Fruit fly (Drosophila melanogaster) whole organism, embryonic: ENCODE measurements around the gene CG31870.
A peak's percentile ranks its signal among the peaks of the same experiment; 100 is the strongest.

Source experiments
- Ada2b ChIP-seq: fragments of 200-800 bp; sonication (Bioruptor generic); IDR thresholded peaks from 2 replicates; pipeline ENCODE4 v1.3.6; 2022; ENCODE audit warnings: missing biosample characterization, missing genetic modification characterization
- CG12769 ChIP-seq: fragments of 200-800 bp; sonication (Bioruptor generic); optimal IDR thresholded peaks from 2 replicates; lab custom pipeline; 2019; ENCODE audit warnings: missing biosample characterization, mild to moderate bottlenecking, missing genetic modification characterization, moderate library complexity
- CG13894 ChIP-seq: fragments of 200-800 bp; sonication (Bioruptor generic); optimal IDR thresholded peaks from 3 replicates; lab custom pipeline; 2018; ENCODE audit warnings: missing biosample characterization, mild to moderate bottlenecking, missing genetic modification characterization, moderate library complexity
- CG14860 ChIP-seq: fragments of 200-800 bp; sonication (Bioruptor generic); IDR thresholded peaks from 3 replicates; pipeline ENCODE4 v1.3.6; 2022; ENCODE audit warnings: missing biosample characterization, missing genetic modification characterization; ENCODE audit not compliant: partially characterized antibody
- CG15514 ChIP-seq: fragments of 200-800 bp; sonication (Bioruptor generic); optimal IDR thresholded peaks from 3 replicates; lab custom pipeline; 2017; ENCODE audit warnings: missing biosample characterization, missing genetic modification characterization, mild to moderate bottlenecking, moderate library complexity, missing genetic modification reagents
- CG15696 ChIP-seq: fragments of 200-800 bp; sonication (Bioruptor generic); optimal IDR thresholded peaks from 2 replicates; lab custom pipeline; 2019; ENCODE audit warnings: missing biosample characterization, mild to moderate bottlenecking, missing genetic modification characterization, moderate library complexity
- CG1647 ChIP-seq: fragments of 200-800 bp; sonication (Bioruptor generic); optimal IDR thresholded peaks from 3 replicates; lab custom pipeline; 2016; ENCODE audit warnings: missing biosample characterization, missing genetic modification characterization
- CG2120 ChIP-seq: fragments of 200-800 bp; sonication (Bioruptor generic); optimal IDR thresholded peaks from 3 replicates; lab custom pipeline; 2016; ENCODE audit warnings: missing biosample characterization, missing genetic modification characterization
- CG30020 ChIP-seq: fragments of 200-800 bp; optimal IDR thresholded peaks from 2 replicates; lab custom pipeline; 2019; ENCODE audit warnings: missing biosample characterization, mild to moderate bottlenecking, missing genetic modification characterization, moderate library complexity
- CG32772 ChIP-seq: fragments of 200-800 bp; sonication (Bioruptor generic); IDR thresholded peaks from 2 replicates; pipeline ENCODE4 v1.3.6; 2022; ENCODE audit warnings: missing biosample characterization, missing genetic modification characterization
- CG34422 ChIP-seq: fragments of 200-800 bp; sonication (Bioruptor generic); IDR thresholded peaks from 3 replicates; pipeline ENCODE4 v1.3.6; 2022; ENCODE audit warnings: missing biosample characterization, missing genetic modification characterization
- CG3838 ChIP-seq: fragments of 200-800 bp; sonication (Bioruptor generic); optimal IDR thresholded peaks from 3 replicates; lab custom pipeline; 2016; ENCODE audit warnings: missing biosample characterization, missing genetic modification characterization
- CG4707 ChIP-seq: fragments of 200-800 bp; sonication (Bioruptor generic); optimal IDR thresholded peaks from 2 replicates; lab custom pipeline; 2018; ENCODE audit warnings: missing biosample characterization, mild to moderate bottlenecking, missing genetic modification characterization, moderate library complexity
- CG5953 ChIP-seq: fragments of 200-800 bp; sonication (Bioruptor generic); IDR thresholded peaks from 2 replicates; pipeline ENCODE4 v1.3.6; 2022; ENCODE audit warnings: missing biosample characterization, missing genetic modification characterization
- CG7372 ChIP-seq: fragments of 200-800 bp; sonication (Bioruptor generic); IDR thresholded peaks from 2 replicates; pipeline ENCODE4 v1.3.6; 2022; ENCODE audit warnings: missing biosample characterization, missing genetic modification characterization
- D ChIP-seq, 2 experiments: fragments of 200-800 bp in 1 of 2; fragments of >200 bp in 1 of 2; sonication (Bioruptor generic) in 1 of 2; optimal IDR thresholded peaks; 2 replicates in 1 of 2; 3 replicates in 1 of 2; lab custom pipeline; 2017; ENCODE audit warnings: mild to moderate bottlenecking in 1 of 2, missing biosample characterization in 1 of 2, missing genetic modification characterization in 1 of 2, missing genetic modification reagents in 1 of 2
- Dbx ChIP-seq: fragments of 200-800 bp; sonication (Bioruptor generic); IDR thresholded peaks from 3 replicates; pipeline ENCODE4 v1.3.6; 2022; ENCODE audit warnings: missing biosample characterization, missing genetic modification characterization
- E2f2 ChIP-seq: fragments of 200-800 bp; sonication (Bioruptor generic); IDR thresholded peaks from 2 replicates; pipeline ENCODE4 v1.3.6; 2022; ENCODE audit warnings: missing biosample characterization, missing genetic modification characterization
- Ets65A ChIP-seq: fragments of 200-800 bp; sonication (Bioruptor generic); peaks from one replicate; lab custom pipeline; 2016; ENCODE audit warnings: missing biosample characterization, missing genetic modification characterization
- HLH4C ChIP-seq: fragments of 200-800 bp; sonication (Bioruptor generic); IDR thresholded peaks from 3 replicates; pipeline ENCODE4 v1.3.6; 2022; ENCODE audit warnings: missing biosample characterization, missing genetic modification characterization; ENCODE audit not compliant: partially characterized antibody
- Lim3 ChIP-seq: fragments of 200-800 bp; sonication (Bioruptor generic); IDR thresholded peaks from 2 replicates; pipeline ENCODE4 v1.3.6; 2022; ENCODE audit warnings: missing biosample characterization, missing genetic modification characterization
- Mad ChIP-seq: fragments of 200-800 bp; sonication (Bioruptor generic); optimal IDR thresholded peaks from 2 replicates; lab custom pipeline; 2016; ENCODE audit warnings: missing biosample characterization, missing genetic modification characterization
- Nf-YC ChIP-seq: fragments of 200-800 bp; optimal IDR thresholded peaks from 3 replicates; lab custom pipeline; 2019; ENCODE audit warnings: missing biosample characterization, mild to moderate bottlenecking, missing genetic modification characterization, moderate library complexity
- Oli ChIP-seq: fragments of 200-800 bp; sonication (Bioruptor generic); optimal IDR thresholded peaks from 2 replicates; lab custom pipeline; 2018; ENCODE audit warnings: missing biosample characterization, mild to moderate bottlenecking, missing genetic modification characterization, moderate library complexity
- TFAM ChIP-seq: fragments of 200-800 bp; sonication (Bioruptor generic); optimal IDR thresholded peaks from 2 replicates; lab custom pipeline; 2017; ENCODE audit warnings: missing biosample characterization, missing genetic modification characterization, inconsistent platforms
- Xbp1 ChIP-seq: fragments of 200-800 bp; sonication (Bioruptor generic); optimal IDR thresholded peaks from 3 replicates; lab custom pipeline; 2016; ENCODE audit warnings: missing biosample characterization, mild to moderate bottlenecking, missing genetic modification characterization
- abd-A ChIP-seq: fragments of 200-800 bp; sonication (Bioruptor generic); optimal IDR thresholded peaks from 3 replicates; lab custom pipeline; 2019; ENCODE audit warnings: missing biosample characterization, mild to moderate bottlenecking, missing genetic modification characterization, moderate library complexity
- al ChIP-seq: fragments of 200-800 bp; sonication (Bioruptor generic); IDR thresholded peaks from 2 replicates; pipeline ENCODE4 v1.3.6; 2022; ENCODE audit warnings: missing biosample characterization, missing genetic modification characterization
- aop ChIP-seq: fragments of 200-800 bp; sonication (Bioruptor generic); IDR thresholded peaks from 2 replicates; pipeline ENCODE4 v1.3.6; 2022; ENCODE audit warnings: missing biosample characterization, missing genetic modification characterization
- bcd ChIP-seq: fragments of 200-800 bp; sonication (Bioruptor generic); optimal IDR thresholded peaks from 2 replicates; lab custom pipeline; 2017; ENCODE audit warnings: missing biosample characterization, mild to moderate bottlenecking, missing genetic modification characterization
- chinmo ChIP-seq: fragments of 200-800 bp; sonication (Bioruptor generic); IDR thresholded peaks from 4 replicates; pipeline ENCODE4 v1.3.6; 2022; ENCODE audit warnings: missing biosample characterization, missing genetic modification characterization; ENCODE audit not compliant: partially characterized antibody
- dm ChIP-seq: fragments of 200-800 bp; sonication (Bioruptor generic); optimal IDR thresholded peaks from 3 replicates; lab custom pipeline; 2016; ENCODE audit warnings: missing biosample characterization, missing genetic modification characterization
- dpn ChIP-seq, 2 experiments: fragments of 200-800 bp; sonication (Bioruptor generic); optimal IDR thresholded peaks; 3 replicates each; lab custom pipeline; 2016; ENCODE audit warnings: missing biosample characterization in 2 of 2, missing genetic modification characterization in 2 of 2
- ewg ChIP-seq: fragments of 200-800 bp; sonication (Bioruptor generic); optimal IDR thresholded peaks from 3 replicates; lab custom pipeline; 2017; ENCODE audit warnings: mild to moderate bottlenecking, missing biosample characterization, missing genetic modification reagents, missing genetic modification characterization
- ftz-f1 ChIP-seq: fragments of 200-800 bp; sonication (Bioruptor generic); optimal IDR thresholded peaks from 2 replicates; lab custom pipeline; 2016; ENCODE audit warnings: missing biosample characterization, missing genetic modification characterization
- grn ChIP-seq: fragments of 200-800 bp; sonication (Bioruptor generic); optimal IDR thresholded peaks from 3 replicates; lab custom pipeline; 2017; ENCODE audit warnings: missing biosample characterization, missing genetic modification characterization
- jumu ChIP-seq: fragments of 200-800 bp; sonication (Bioruptor generic); optimal IDR thresholded peaks from 3 replicates; lab custom pipeline; 2016; ENCODE audit warnings: missing biosample characterization, missing genetic modification characterization
- mirr ChIP-seq: fragments of 200-800 bp; sonication (Bioruptor generic); optimal IDR thresholded peaks from 3 replicates; lab custom pipeline; 2018; ENCODE audit warnings: missing biosample characterization, mild to moderate bottlenecking, missing genetic modification characterization
- odd ChIP-seq: fragments of 200-800 bp; sonication (Bioruptor generic); optimal IDR thresholded peaks from 2 replicates; lab custom pipeline; 2017; ENCODE audit warnings: missing biosample characterization, mild to moderate bottlenecking, missing genetic modification characterization
- onecut ChIP-seq: fragments of 200-800 bp; sonication (Bioruptor generic); IDR thresholded peaks from 2 replicates; pipeline ENCODE4 v1.3.6; 2022; ENCODE audit warnings: missing biosample characterization, missing genetic modification characterization
- p53 ChIP-seq: fragments of 200-800 bp; sonication (Bioruptor generic); optimal IDR thresholded peaks from 2 replicates; lab custom pipeline; 2016; ENCODE audit warnings: missing biosample characterization, missing genetic modification characterization
- tgo ChIP-seq: fragments of 200-800 bp; sonication (Bioruptor generic); IDR thresholded peaks from 3 replicates; pipeline ENCODE4 v1.3.6; 2022; ENCODE audit warnings: missing biosample characterization, missing genetic modification characterization
- wdn ChIP-seq: fragments of 200-800 bp; sonication (Bioruptor generic); IDR thresholded peaks from 2 replicates; pipeline ENCODE4 v1.3.6; 2022; ENCODE audit warnings: missing biosample characterization, missing genetic modification characterization

Gene CG31870

DNA sequence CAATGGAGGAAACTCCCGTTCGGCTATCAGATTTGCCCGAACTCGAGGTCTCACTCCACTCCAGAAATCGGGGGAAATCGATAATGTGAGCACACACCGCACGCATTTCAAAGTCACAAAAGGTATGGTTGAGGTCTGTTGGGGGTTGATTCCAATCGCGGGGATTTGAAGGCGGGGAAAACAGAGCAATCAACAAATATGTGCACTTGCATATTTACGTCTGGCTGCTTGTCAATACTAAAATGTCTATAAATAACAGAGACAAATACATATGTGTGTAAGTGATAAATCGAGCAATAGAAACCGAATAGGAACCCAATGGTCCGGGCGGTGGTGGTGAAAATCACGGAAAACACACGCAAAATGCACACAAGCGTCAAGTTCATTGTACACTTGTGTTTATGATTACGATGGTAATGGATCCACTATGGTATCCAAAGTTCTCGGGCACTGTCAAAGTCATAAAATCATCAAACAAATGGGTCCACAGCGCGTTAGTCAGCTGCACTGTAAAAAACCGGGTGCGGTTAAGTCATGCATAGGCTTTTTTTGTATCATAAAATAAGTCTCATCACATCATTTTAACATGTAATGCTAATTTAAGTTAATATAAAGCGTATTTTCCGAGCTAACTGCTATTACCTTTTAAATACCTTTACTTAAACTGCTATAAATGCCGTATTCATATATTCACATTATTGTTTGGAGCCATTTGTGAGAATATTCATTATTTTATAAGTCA, 38.0 kb upstream of the CG31870 start (continued):
- peak; percentile 3 for TF ChIP-seq Nf-YC (tag; lab: Kevin White, UChicago)
- peak; percentile 90 for TF ChIP-seq odd
- peak; percentile 80 for TF ChIP-seq TFAM (GFP tag; lab: Kevin White, UChicago)
- TF ChIP-seq al: no peak
- peak; percentile 58 for TF ChIP-seq dm
- no peak for TF ChIP-seq HLH4C (GFP tag; lab: Robert Waterston, UW)
- no peak for TF ChIP-seq CG2120
- TF ChIP-seq Dbx (GFP tag; lab: Robert Waterston, UW): no peak
- TF ChIP-seq dpn (GFP tag; optimal IDR thresholded peaks at IDR 0.05; lab: Kevin White, UChicago): peak; percentile 49 to 79
- TF ChIP-seq CG13894 (tag; lab: Kevin White, UChicago): peak; percentile 89
- TF ChIP-seq CG15514 (GFP tag; lab: Kevin White, UChicago): peak; percentile 77
- TF ChIP-seq Oli (tag; lab: Kevin White, UChicago): peak; percentile 75
- TF ChIP-seq D (optimal IDR thresholded peaks at IDR 0.05; lab: Kevin White, UChicago): no peak
- TF ChIP-seq D (GFP tag; optimal IDR thresholded peaks at IDR 0.05; lab: Kevin White, UChicago): peak; percentile 93
- peak; percentile 62; the same call in 1 of the 2 replicates for TF ChIP-seq E2f2
- peak; percentile 88 for TF ChIP-seq bcd (GFP tag; lab: Kevin White, UChicago)
- TF ChIP-seq CG4707 (GFP tag; lab: Kevin White, UChicago): peak; percentile 84
- peak; percentile 69; the same call in 1 of the 2 replicates for TF ChIP-seq Ada2b
- TF ChIP-seq CG7372: peak; percentile 28; the same call in 1 of the 2 replicates
- TF ChIP-seq Lim3 (GFP tag; lab: Robert Waterston, UW): no peak
- TF ChIP-seq abd-A: peak; percentile 62
- TF ChIP-seq p53 (GFP tag; lab: Kevin White, UChicago): peak; percentile 82
- 0 out of 2 replicates have a peak, but pooled peaks have one; percentile 40 for TF ChIP-seq aop (GFP tag; lab: Robert Waterston, UW)
- TF ChIP-seq ewg (GFP tag; lab: Kevin White, UChicago): peak; percentile 84
- TF ChIP-seq CG3838 (GFP tag; lab: Kevin White, UChicago): peak; percentile 85
- peak; percentile 86 for TF ChIP-seq CG1647
- TF ChIP-seq jumu: peak; percentile 83
- peak; percentile 15; the same call in 1 of the 2 replicates for TF ChIP-seq wdn (GFP tag; lab: Robert Waterston, UW)
- no peak for TF ChIP-seq CG14860
- peak; percentile 63 for TF ChIP-seq CG32772 (GFP tag; lab: Robert Waterston, UW)
- peak; percentile 80 for TF ChIP-seq mirr (GFP tag; lab: Kevin White, UChicago)

DNA sequence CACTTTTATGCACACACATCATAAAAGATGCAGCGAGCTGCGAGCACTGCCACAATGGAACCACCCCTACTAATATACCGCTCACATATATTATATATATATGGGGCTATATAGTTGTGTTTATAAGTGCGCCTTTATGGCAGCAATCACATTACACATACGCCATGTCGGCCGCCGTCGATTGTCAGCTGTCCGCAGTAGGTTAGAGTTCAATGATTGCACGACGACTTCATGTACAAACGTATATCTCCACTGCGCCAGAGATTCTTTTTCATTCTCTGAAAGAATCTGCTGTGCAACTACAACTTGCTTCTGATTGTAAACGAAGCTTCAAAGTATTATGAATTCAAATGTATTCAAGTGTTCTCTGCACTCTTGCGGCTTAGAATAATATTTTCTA, 37.4 kb upstream of the CG31870 start:
- TF ChIP-seq CG7372: peak; percentile 18; the same call in 1 of the 2 replicates
- TF ChIP-seq Mad (GFP tag; lab: Kevin White, UChicago): no peak

DNA sequence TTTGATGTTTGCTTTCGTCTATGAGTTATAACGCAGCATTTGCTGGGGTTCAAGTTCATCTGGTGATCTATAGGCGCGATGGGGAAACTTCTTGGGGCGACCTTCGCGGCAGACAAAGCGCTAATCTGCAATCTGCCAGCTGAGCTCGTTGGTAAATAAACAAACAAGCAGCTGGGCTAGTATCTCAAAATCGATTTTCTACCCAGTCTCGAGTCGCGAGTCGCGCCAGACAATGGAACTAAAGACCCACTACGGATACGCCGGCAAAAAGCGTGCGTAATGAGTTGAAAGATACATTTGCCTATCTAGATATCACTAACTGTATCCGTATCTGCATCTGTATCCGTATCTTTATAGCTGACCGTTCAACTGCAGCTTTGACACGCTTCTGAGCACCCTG, 36.4 kb upstream of the CG31870 start:
- TF ChIP-seq CG15696 (no peak), CG30020 (tag; lab: Kevin White, UChicago) (no peak), CG5953 (GFP tag; lab: Robert Waterston, UW) (no peak), CG12769 (tag; lab: Kevin White, UChicago) (peak; percentile 2), onecut (GFP tag; lab: Robert Waterston, UW) (peak; percentile 55; the same call in 1 of the 2 replicates), Xbp1 (GFP tag; lab: Kevin White, UChicago) (no peak), chinmo (GFP tag; lab: Robert Waterston, UW) (0 out of 4 replicates have a peak, but pooled peaks have one; percentile 50), ftz-f1 (GFP tag; lab: Kevin White, UChicago) (peak; percentile 29), tgo (GFP tag; lab: Robert Waterston, UW) (no peak), CG34422 (no peak), grn (GFP tag; lab: Kevin White, UChicago) (peak; percentile 56), Ets65A (GFP tag; lab: Kevin White, UChicago) (peak; percentile 87)
